Fruit fly (Drosophila melanogaster) whole organism, pupa: ENCODE measurements around the gene Vps29.

Experiments
- CG10348 ChIP-seq: fragments of 200-800 bp; sonication (Bioruptor generic); IDR thresholded peaks from 2 replicates; pipeline ENCODE4 v1.3.6; 2022; ENCODE audit warnings: missing biosample characterization, missing genetic modification characterization
- CG12605 ChIP-seq: fragments of 200-800 bp; sonication (Bioruptor generic); IDR thresholded peaks from 2 replicates; pipeline ENCODE4 v1.3.6; 2022; ENCODE audit warnings: missing biosample characterization, missing genetic modification characterization
- CG13204 ChIP-seq: fragments of 200-800 bp; sonication (Bioruptor generic); optimal IDR thresholded peaks from 2 replicates; lab custom pipeline; 2018; ENCODE audit warnings: missing biosample characterization, mild to moderate bottlenecking, missing genetic modification characterization, moderate library complexity
- CG14655 ChIP-seq: fragments of 200-800 bp; sonication (Bioruptor generic); optimal IDR thresholded peaks from 3 replicates; lab custom pipeline; 2017; ENCODE audit warnings: mild to moderate bottlenecking, missing biosample characterization, missing genetic modification reagents, missing genetic modification characterization
- CG15710 ChIP-seq: fragments of 200-800 bp; sonication (Bioruptor generic); optimal IDR thresholded peaks from 2 replicates; lab custom pipeline; 2018; ENCODE audit warnings: missing biosample characterization, mild to moderate bottlenecking, missing genetic modification characterization, moderate library complexity
- CG17806 ChIP-seq: fragments of 200-800 bp; sonication (Bioruptor generic); optimal IDR thresholded peaks from 2 replicates; lab custom pipeline; 2018; ENCODE audit warnings: missing biosample characterization, mild to moderate bottlenecking, missing genetic modification characterization, moderate library complexity
- CG32121 ChIP-seq: fragments of 200-800 bp; sonication (Bioruptor generic); IDR thresholded peaks from 2 replicates; pipeline ENCODE4 v1.3.6; 2022; ENCODE audit warnings: missing biosample characterization, missing genetic modification characterization
- CG34367 ChIP-seq: fragments of 200-800 bp; sonication (Bioruptor generic); optimal IDR thresholded peaks from 2 replicates; lab custom pipeline; 2018; ENCODE audit warnings: missing biosample characterization, mild to moderate bottlenecking, missing genetic modification characterization
- CG4496 ChIP-seq: fragments of 200-800 bp; sonication (Bioruptor generic); IDR thresholded peaks from 3 replicates; pipeline ENCODE4 v1.3.6; 2022; ENCODE audit warnings: missing biosample characterization, missing genetic modification characterization
- CG8159 ChIP-seq: fragments of 200-800 bp; sonication (Bioruptor generic); optimal IDR thresholded peaks from 3 replicates; lab custom pipeline; 2018; ENCODE audit warnings: missing biosample characterization, mild to moderate bottlenecking, missing genetic modification characterization, moderate library complexity
- CG8301 ChIP-seq: fragments of 200-800 bp; sonication (Bioruptor generic); optimal IDR thresholded peaks from 2 replicates; lab custom pipeline; 2018; ENCODE audit warnings: missing biosample characterization, mild to moderate bottlenecking, missing genetic modification characterization
- CG9948 ChIP-seq: fragments of 200-800 bp; sonication (Bioruptor generic); optimal IDR thresholded peaks from 2 replicates; lab custom pipeline; 2018; ENCODE audit warnings: missing biosample characterization, mild to moderate bottlenecking, missing genetic modification characterization, moderate library complexity
- D1 ChIP-seq: fragments of 200-800 bp; sonication (Bioruptor generic); optimal IDR thresholded peaks from 2 replicates; lab custom pipeline; 2018; ENCODE audit warnings: missing biosample characterization, mild to moderate bottlenecking, missing genetic modification characterization, moderate library complexity
- EcR ChIP-seq: fragments of 200-800 bp; sonication (Bioruptor generic); optimal IDR thresholded peaks from 3 replicates; lab custom pipeline; 2019; ENCODE audit warnings: missing biosample characterization, missing genetic modification characterization, mild to moderate bottlenecking, moderate library complexity, missing genetic modification reagents
- Ets98B ChIP-seq: fragments of 200-800 bp; sonication (Bioruptor generic); IDR thresholded peaks from 2 replicates; pipeline ENCODE4 v1.3.6; 2022; ENCODE audit warnings: missing biosample characterization, missing genetic modification characterization
- Pif1A ChIP-seq: fragments of 200-800 bp; sonication (Bioruptor generic); optimal IDR thresholded peaks from 3 replicates; lab custom pipeline; 2016; ENCODE audit warnings: missing biosample characterization, missing genetic modification characterization
- Pif1B ChIP-seq: fragments of 200-800 bp; sonication (Bioruptor generic); optimal IDR thresholded peaks from 3 replicates; lab custom pipeline; 2016; ENCODE audit warnings: missing biosample characterization, missing genetic modification characterization
- Snoo ChIP-seq: fragments of 200-800 bp; sonication (Bioruptor generic); optimal IDR thresholded peaks from 3 replicates; lab custom pipeline; 2017; ENCODE audit warnings: missing biosample characterization, mild to moderate bottlenecking, missing genetic modification characterization, inconsistent platforms
- fd96Ca ChIP-seq: fragments of 200-800 bp; sonication (Bioruptor generic); IDR thresholded peaks from 3 replicates; pipeline ENCODE4 v1.3.6; 2022; ENCODE audit warnings: missing biosample characterization, missing genetic modification characterization
- gl ChIP-seq: fragments of 200-800 bp; sonication (Bioruptor generic); optimal IDR thresholded peaks from 2 replicates; lab custom pipeline; 2018; ENCODE audit warnings: missing biosample characterization, mild to moderate bottlenecking, missing genetic modification characterization
- rn ChIP-seq: fragments of 200-800 bp; sonication (Bioruptor generic); IDR thresholded peaks from 2 replicates; pipeline ENCODE4 v1.3.6; 2022; ENCODE audit warnings: missing biosample characterization, missing genetic modification characterization

Gene Vps29

dm6 chr2L:1185642-1186497 is 35.3 kb downstream of the Vps29 start, which contains the start of gene CG5001:
Gene CG5001 (plus strand): TSS chr2L:1185757.
- peak; percentile 72 for TF ChIP-seq EcR (GFP tag; lab: Kevin White, UChicago)
- peak; percentile 91 for TF ChIP-seq Ets98B (GFP tag; lab: Robert Waterston, UW)
- no peak for TF ChIP-seq rn
- peak; percentile 92 for TF ChIP-seq CG4496 (GFP tag; lab: Robert Waterston, UW)
- peak; percentile 87 for TF ChIP-seq CG32121 (GFP tag; lab: Robert Waterston, UW)
- peak; percentile 60; the same call in 1 of the 3 replicates for TF ChIP-seq fd96Ca (GFP tag; lab: Robert Waterston, UW)
- peak; percentile 84 for TF ChIP-seq CG8301
- peak; percentile 73 for TF ChIP-seq CG9948 (tag; lab: Kevin White, UChicago)
- TF ChIP-seq CG13204 (GFP tag; lab: Kevin White, UChicago) = no peak
- TF ChIP-seq CG34367 (tag; lab: Kevin White, UChicago) = peak; percentile 57
- no peak for TF ChIP-seq D1 (tag; lab: Kevin White, UChicago)
- TF ChIP-seq CG14655 (GFP tag; lab: Kevin White, UChicago) = no peak
- TF ChIP-seq CG12605 = peak; percentile 84
- TF ChIP-seq Snoo (tag; lab: Kevin White, UChicago) = peak; percentile 64
- no peak for TF ChIP-seq Pif1B (GFP tag; lab: Kevin White, UChicago)
- TF ChIP-seq CG8159 (tag; lab: Kevin White, UChicago) = peak; percentile 83
- TF ChIP-seq Pif1A (GFP tag; lab: Kevin White, UChicago) = no peak
- peak; percentile 32 for TF ChIP-seq gl (tag; lab: Kevin White, UChicago)
- no peak for TF ChIP-seq CG10348 (GFP tag; lab: Robert Waterston, UW)
- peak; percentile 74 for TF ChIP-seq CG15710 (tag; lab: Kevin White, UChicago)
- TF ChIP-seq CG17806 (tag; lab: Kevin White, UChicago) = peak; percentile 83

- TF ChIP-seq Pif1A (GFP tag; lab: Kevin White, UChicago) (no peak), CG34367 (tag; lab: Kevin White, UChicago) (no peak), CG14655 (GFP tag; lab: Kevin White, UChicago) (no peak), CG4496 (GFP tag; lab: Robert Waterston, UW) (no peak), CG32121 (GFP tag; lab: Robert Waterston, UW) (no peak), CG10348 (GFP tag; lab: Robert Waterston, UW) (no peak), EcR (GFP tag; lab: Kevin White, UChicago) (no peak), CG12605 (no peak), D1 (tag; lab: Kevin White, UChicago) (no peak), gl (tag; lab: Kevin White, UChicago) (no peak), CG13204 (GFP tag; lab: Kevin White, UChicago) (no peak), Pif1B (GFP tag; lab: Kevin White, UChicago) (no peak), CG9948 (tag; lab: Kevin White, UChicago) (no peak), Ets98B (GFP tag; lab: Robert Waterston, UW) (no peak), CG8301 (no peak), rn (no peak), CG8159 (tag; lab: Kevin White, UChicago) (no peak), CG17806 (tag; lab: Kevin White, UChicago) (no peak), Snoo (tag; lab: Kevin White, UChicago) (no peak)
- TF ChIP-seq, all 21 proteins: peak for 0
Measured at dm6 chr2L:1199166-1199565, 48.6 kb downstream of the Vps29 start, which contains the start of the genes CG5139 and CG43348. Gene CG5139 (minus strand): TSS chr2L:1199266. Gene CG43348 (plus strand): TSS chr2L:1199412.

dm6 chr2L:1199912-1200721 is 49.6 kb downstream of the Vps29 start, which contains the start of the genes CG43349 and CG5011:
Gene CG43349 (plus strand): TSS chr2L:1200205.
Gene CG5011 (plus strand): TSS chr2L:1200671.
- TF ChIP-seq EcR (GFP tag; lab: Kevin White, UChicago) (no peak), Pif1A (GFP tag; lab: Kevin White, UChicago) (no peak), CG32121 (GFP tag; lab: Robert Waterston, UW) (no peak), D1 (tag; lab: Kevin White, UChicago) (no peak), CG17806 (tag; lab: Kevin White, UChicago) (no peak), Ets98B (GFP tag; lab: Robert Waterston, UW) (no peak), gl (tag; lab: Kevin White, UChicago) (no peak), CG10348 (GFP tag; lab: Robert Waterston, UW) (no peak), CG34367 (tag; lab: Kevin White, UChicago) (no peak), CG14655 (GFP tag; lab: Kevin White, UChicago) (no peak), CG13204 (GFP tag; lab: Kevin White, UChicago) (no peak), CG9948 (tag; lab: Kevin White, UChicago) (no peak), fd96Ca (GFP tag; lab: Robert Waterston, UW) (no peak), rn (no peak), CG12605 (no peak), Pif1B (GFP tag; lab: Kevin White, UChicago) (no peak), CG8159 (tag; lab: Kevin White, UChicago) (no peak), CG15710 (tag; lab: Kevin White, UChicago) (no peak), CG8301 (no peak)
